Fruit fly (Drosophila melanogaster) whole organism, embryonic: ENCODE results near the gene CG13258.

Experiments used
- Asciz ChIP-seq: fragments of 200-800 bp; sonication (Bioruptor generic); optimal IDR thresholded peaks from 2 replicates; lab custom pipeline; 2017; ENCODE audit warnings: missing biosample characterization, mild to moderate bottlenecking, missing genetic modification characterization, missing genetic modification reagents
- Bdp1 ChIP-seq: fragments of 200-800 bp; sonication (Bioruptor generic); optimal IDR thresholded peaks from 3 replicates; lab custom pipeline; 2016; ENCODE audit warnings: missing biosample characterization, missing genetic modification characterization
- CG10209 ChIP-seq: fragments of 200-800 bp; sonication (Bioruptor generic); optimal IDR thresholded peaks from 3 replicates; lab custom pipeline; 2017; ENCODE audit warnings: missing biosample characterization, mild to moderate bottlenecking, missing genetic modification characterization, missing genetic modification reagents
- CG10462 ChIP-seq: fragments of 200-800 bp; sonication (Bioruptor generic); optimal IDR thresholded peaks from 2 replicates; lab custom pipeline; 2016; ENCODE audit warnings: missing biosample characterization, missing genetic modification characterization
- CG11247 ChIP-seq: fragments of 200-800 bp; sonication (Bioruptor generic); IDR thresholded peaks from 2 replicates; pipeline ENCODE4 v1.3.6; 2022; ENCODE audit warnings: missing biosample characterization, missing genetic modification characterization
- CG11695 ChIP-seq: fragments of 200-800 bp; sonication (Bioruptor generic); IDR thresholded peaks from 3 replicates; pipeline ENCODE4 v1.3.6; 2022; ENCODE audit warnings: missing biosample characterization, missing genetic modification characterization
- CG12104 ChIP-seq: fragments of 200-800 bp; sonication (Bioruptor generic); optimal IDR thresholded peaks from 3 replicates; lab custom pipeline; 2016; ENCODE audit warnings: missing biosample characterization, missing genetic modification characterization
- CG17186 ChIP-seq: fragments of 200-800 bp; sonication (Bioruptor generic); optimal IDR thresholded peaks from 3 replicates; lab custom pipeline; 2017; ENCODE audit warnings: missing biosample characterization, missing genetic modification reagents, missing genetic modification characterization
- CG18011 ChIP-seq: fragments of 200-800 bp; sonication (Bioruptor generic); optimal IDR thresholded peaks from 2 replicates; lab custom pipeline; 2017; ENCODE audit warnings: missing biosample characterization, missing genetic modification characterization, mild to moderate bottlenecking, moderate library complexity, missing genotype
- CG1832 ChIP-seq: fragments of 200-800 bp; sonication (Bioruptor generic); optimal IDR thresholded peaks from 2 replicates; lab custom pipeline; 2017; ENCODE audit warnings: missing biosample characterization, mild to moderate bottlenecking, missing genetic modification characterization, inconsistent platforms
- CG18476 ChIP-seq: fragments of 200-800 bp; sonication (Bioruptor generic); optimal IDR thresholded peaks from 2 replicates; lab custom pipeline; 2016; ENCODE audit warnings: missing biosample characterization, mild to moderate bottlenecking, missing genetic modification characterization
- CG2129 ChIP-seq: fragments of 200-800 bp; sonication (Bioruptor generic); IDR thresholded peaks from 2 replicates; pipeline ENCODE4 v1.3.6; 2022; ENCODE audit warnings: missing biosample characterization, missing genetic modification characterization; ENCODE audit not compliant: partially characterized antibody
- CG2875 ChIP-seq: fragments of 200-800 bp; sonication (Bioruptor generic); optimal IDR thresholded peaks from 2 replicates; lab custom pipeline; 2017; ENCODE audit warnings: missing biosample characterization, mild to moderate bottlenecking, missing genetic modification characterization, missing genetic modification reagents
- CG3065 ChIP-seq: fragments of 200-800 bp; sonication (Bioruptor generic); optimal IDR thresholded peaks from 2 replicates; lab custom pipeline; 2016; ENCODE audit warnings: missing biosample characterization, missing genetic modification characterization
- CG31441 ChIP-seq: fragments of 200-800 bp; sonication (Bioruptor generic); IDR thresholded peaks from 2 replicates; pipeline ENCODE4 v1.3.6; 2022; ENCODE audit warnings: missing biosample characterization, missing genetic modification characterization
- CG3281 ChIP-seq: fragments of 200-800 bp; sonication (Bioruptor generic); optimal IDR thresholded peaks from 3 replicates; lab custom pipeline; 2017; ENCODE audit warnings: missing biosample characterization, mild to moderate bottlenecking, missing genetic modification characterization
- CG3995 ChIP-seq: fragments of 200-800 bp; sonication (Bioruptor generic); optimal IDR thresholded peaks from 3 replicates; lab custom pipeline; 2016; ENCODE audit warnings: missing biosample characterization, missing genetic modification characterization
- CG4328 ChIP-seq: fragments of 200-800 bp; sonication (Bioruptor generic); optimal IDR thresholded peaks from 3 replicates; lab custom pipeline; 2017; ENCODE audit warnings: missing biosample characterization, missing genetic modification reagents, missing genetic modification characterization
- CG4424 ChIP-seq: fragments of 200-800 bp; sonication (Bioruptor generic); optimal IDR thresholded peaks from 3 replicates; lab custom pipeline; 2016; ENCODE audit warnings: missing biosample characterization, missing genetic modification characterization
- CG6854 ChIP-seq: fragments of 200-800 bp; sonication (Bioruptor generic); optimal IDR thresholded peaks from 3 replicates; lab custom pipeline; 2017; ENCODE audit warnings: missing biosample characterization, mild to moderate bottlenecking, missing genetic modification characterization
- CTCF ChIP-seq: fragments of 200-800 bp; sonication (Bioruptor generic); optimal IDR thresholded peaks from 2 replicates; lab custom pipeline; 2017; ENCODE audit warnings: missing biosample characterization, mild to moderate bottlenecking, missing genetic modification characterization, moderate library complexity
- CrebB ChIP-seq: fragments of 200-800 bp; sonication (Bioruptor generic); optimal IDR thresholded peaks from 3 replicates; lab custom pipeline; 2018; ENCODE audit warnings: missing biosample characterization, mild to moderate bottlenecking, missing genetic modification characterization
- Ets97D ChIP-seq: fragments of 200-800 bp; sonication (Bioruptor generic); optimal IDR thresholded peaks from 3 replicates; lab custom pipeline; 2016; ENCODE audit warnings: missing biosample characterization, missing genetic modification characterization
- Fer1 ChIP-seq: fragments of 200-800 bp; sonication (Bioruptor generic); optimal IDR thresholded peaks from 2 replicates; lab custom pipeline; 2017; ENCODE audit warnings: missing biosample characterization, mild to moderate bottlenecking, missing genetic modification characterization
- HmgD ChIP-seq: fragments of 200-800 bp; sonication (Bioruptor generic); optimal IDR thresholded peaks from 3 replicates; lab custom pipeline; 2016; ENCODE audit warnings: missing biosample characterization, missing genetic modification characterization
- Hr78 ChIP-seq, 2 experiments: fragments of 200-800 bp in 1 of 2; fragments of >200 bp in 1 of 2; sonication (Bioruptor generic) in 1 of 2; optimal IDR thresholded peaks; 2 replicates each; lab custom pipeline; 2017 to 2019; ENCODE audit warnings: missing biosample characterization in 2 of 2, missing genetic modification characterization in 2 of 2, mild to moderate bottlenecking in 1 of 2, moderate library complexity in 1 of 2
- Mad ChIP-seq: fragments of 200-800 bp; sonication (Bioruptor generic); optimal IDR thresholded peaks from 2 replicates; lab custom pipeline; 2016; ENCODE audit warnings: missing biosample characterization, missing genetic modification characterization
- Max ChIP-seq: fragments of 200-800 bp; sonication (Bioruptor generic); optimal IDR thresholded peaks from 2 replicates; lab custom pipeline; 2016; ENCODE audit warnings: missing biosample characterization, mild to moderate bottlenecking, missing genetic modification characterization
- Meics ChIP-seq: fragments of 200-800 bp; sonication (Bioruptor generic); optimal IDR thresholded peaks from 2 replicates; lab custom pipeline; 2017; ENCODE audit warnings: missing biosample characterization, mild to moderate bottlenecking, missing genetic modification characterization
- Mrtf ChIP-seq: fragments of 200-800 bp; sonication (Bioruptor generic); IDR thresholded peaks from 3 replicates; pipeline ENCODE4 v1.3.6; 2022; ENCODE audit warnings: missing biosample characterization, missing genetic modification characterization
- Nf-YB ChIP-seq: fragments of 200-800 bp; sonication (Bioruptor generic); optimal IDR thresholded peaks from 3 replicates; lab custom pipeline; 2019; ENCODE audit warnings: missing biosample characterization, mild to moderate bottlenecking, missing genetic modification characterization, moderate library complexity
- Opbp ChIP-seq: fragments of 200-800 bp; sonication (Bioruptor generic); IDR thresholded peaks from 3 replicates; pipeline ENCODE4 v1.3.6; 2022; ENCODE audit warnings: missing biosample characterization, missing genetic modification characterization; ENCODE audit not compliant: partially characterized antibody
- Optix ChIP-seq: fragments of 200-800 bp; sonication (Bioruptor generic); IDR thresholded peaks from 3 replicates; pipeline ENCODE4 v1.3.6; 2022; ENCODE audit warnings: missing biosample characterization, missing genetic modification characterization
- Ptx1 ChIP-seq: fragments of 200-800 bp; sonication (Bioruptor generic); IDR thresholded peaks from 2 replicates; pipeline ENCODE4 v1.3.6; 2022; ENCODE audit warnings: missing biosample characterization, missing genetic modification characterization
- Taf1 ChIP-seq: fragments of 200-800 bp; sonication (Bioruptor generic); IDR thresholded peaks from 2 replicates; pipeline ENCODE4 v1.3.6; 2022; ENCODE audit warnings: missing biosample characterization, missing genetic modification characterization
- bab2 ChIP-seq: fragments of 200-800 bp; sonication (Bioruptor generic); optimal IDR thresholded peaks from 2 replicates; lab custom pipeline; 2016; ENCODE audit warnings: missing biosample characterization, missing genetic modification characterization
- caup ChIP-seq: fragments of 200-800 bp; sonication (Bioruptor generic); optimal IDR thresholded peaks from 3 replicates; lab custom pipeline; 2017; ENCODE audit warnings: missing biosample characterization, mild to moderate bottlenecking, missing genetic modification characterization, moderate library complexity; ENCODE audit not compliant: severe bottlenecking
- dysf ChIP-seq: fragments of 200-800 bp; sonication (Bioruptor generic); IDR thresholded peaks from 3 replicates; pipeline ENCODE4 v1.3.6; 2022; ENCODE audit warnings: missing biosample characterization, missing genetic modification characterization
- fd102C ChIP-seq: fragments of 200-800 bp; sonication (Bioruptor generic); optimal IDR thresholded peaks from 2 replicates; lab custom pipeline; 2018; ENCODE audit warnings: missing biosample characterization, mild to moderate bottlenecking, missing genetic modification characterization, moderate library complexity
- fd3F ChIP-seq: fragments of 200-800 bp; sonication (Bioruptor generic); optimal IDR thresholded peaks from 2 replicates; lab custom pipeline; 2018; ENCODE audit warnings: missing biosample characterization, mild to moderate bottlenecking, missing genetic modification characterization, moderate library complexity
- grn ChIP-seq: fragments of 200-800 bp; sonication (Bioruptor generic); optimal IDR thresholded peaks from 3 replicates; lab custom pipeline; 2017; ENCODE audit warnings: missing biosample characterization, missing genetic modification characterization
- gsb-n ChIP-seq: fragments of 200-800 bp; sonication (Bioruptor generic); optimal IDR thresholded peaks from 3 replicates; lab custom pipeline; 2018; ENCODE audit warnings: missing biosample characterization, mild to moderate bottlenecking, missing genetic modification characterization
- h ChIP-seq: fragments of >200 bp; optimal IDR thresholded peaks from 2 replicates; lab custom pipeline; 2017
- jing ChIP-seq: fragments of 200-800 bp; sonication (Bioruptor generic); optimal IDR thresholded peaks from 2 replicates; lab custom pipeline; 2018; ENCODE audit warnings: missing biosample characterization, mild to moderate bottlenecking, missing genetic modification characterization
- otp ChIP-seq: fragments of 200-800 bp; sonication (Bioruptor generic); IDR thresholded peaks from 3 replicates; pipeline ENCODE4, ENCODE4 v1.3.6; 2022; ENCODE audit warnings: missing biosample characterization, missing genetic modification characterization
- phol ChIP-seq: fragments of 200-800 bp; sonication (Bioruptor generic); optimal IDR thresholded peaks from 3 replicates; lab custom pipeline; 2018; ENCODE audit warnings: missing biosample characterization, mild to moderate bottlenecking, missing genetic modification characterization, moderate library complexity
- tap ChIP-seq: fragments of 200-800 bp; optimal IDR thresholded peaks from 3 replicates; lab custom pipeline; 2019; ENCODE audit warnings: missing biosample characterization, mild to moderate bottlenecking, missing genetic modification characterization, moderate library complexity
- vnd ChIP-seq: fragments of 200-800 bp; sonication (Bioruptor generic); IDR thresholded peaks from 3 replicates; pipeline ENCODE4 v1.3.6; 2022; ENCODE audit warnings: missing biosample characterization, missing genetic modification characterization; ENCODE audit not compliant: partially characterized antibody
- zfh2 ChIP-seq: fragments of 200-800 bp; sonication (Bioruptor generic); optimal IDR thresholded peaks from 2 replicates; lab custom pipeline; 2016; ENCODE audit warnings: missing biosample characterization, missing genetic modification characterization

Gene CG13258

dm6 chr2L:16257227-16258071 lies 35.4 kb downstream of the CG13258 start, which contains the start of the genes PRL-1 and EndoGI (continued):
- TF ChIP-seq fd3F (GFP tag; lab: Kevin White, UChicago), result peak; percentile 83
- no peak for TF ChIP-seq Bdp1 (GFP tag; lab: Kevin White, UChicago)
- peak; percentile 72 for TF ChIP-seq gsb-n (tag; lab: Kevin White, UChicago)
- TF ChIP-seq tap (tag; lab: Kevin White, UChicago), result peak; percentile 87
- peak; percentile 67 for TF ChIP-seq CG10209
- peak; percentile 80 for TF ChIP-seq Meics (GFP tag; lab: Kevin White, UChicago)
- peak; percentile 71 for TF ChIP-seq CG4328 (GFP tag; lab: Kevin White, UChicago)
- peak; percentile 99 for TF ChIP-seq Opbp (GFP tag; lab: Robert Waterston, UW)
- TF ChIP-seq CG11247 (GFP tag; lab: Robert Waterston, UW), result no peak
- peak; percentile 13 for TF ChIP-seq bab2 (GFP tag; lab: Kevin White, UChicago)
- peak; percentile 45 for TF ChIP-seq CG18476 (GFP tag; lab: Kevin White, UChicago)
- peak; percentile 79; the same call in 1 of the 3 replicates for TF ChIP-seq dysf (GFP tag; lab: Robert Waterston, UW)
- TF ChIP-seq jing, result no peak
- TF ChIP-seq CG18011 (GFP tag; lab: Kevin White, UChicago), result peak; percentile 90
- peak; percentile 62 for TF ChIP-seq Ets97D (GFP tag; lab: Kevin White, UChicago)
- peak; percentile 68 for TF ChIP-seq CG6854
- TF ChIP-seq Mad (GFP tag; lab: Kevin White, UChicago), result peak; percentile 29
- peak; percentile 86 for TF ChIP-seq CG31441
- TF ChIP-seq CG3281, result peak; percentile 77
- TF ChIP-seq h (lab: Kevin White, UChicago), result no peak
- no peak for TF ChIP-seq fd102C
- TF ChIP-seq CG4424, result peak; percentile 63
- TF ChIP-seq Fer1 (GFP tag; lab: Kevin White, UChicago), result peak; percentile 65
- peak; percentile 83 for TF ChIP-seq grn (GFP tag; lab: Kevin White, UChicago)
- TF ChIP-seq Asciz, result no peak
- TF ChIP-seq zfh2 (GFP tag; lab: Kevin White, UChicago), result peak; percentile 50
- peak; percentile 19 for TF ChIP-seq CG10462
- TF ChIP-seq CTCF (GFP tag; lab: Kevin White, UChicago), result no peak
- peak; percentile 72 for TF ChIP-seq CG3995 (GFP tag; lab: Kevin White, UChicago)
- TF ChIP-seq Mrtf (GFP tag; lab: Robert Waterston, UW), result no peak
- peak; percentile 68 for TF ChIP-seq Nf-YB
- peak; percentile 75 for TF ChIP-seq phol (tag; lab: Kevin White, UChicago)
- peak; percentile 74 for TF ChIP-seq CG12104 (GFP tag; lab: Kevin White, UChicago)
- no peak for TF ChIP-seq HmgD (GFP tag; lab: Kevin White, UChicago)
- TF ChIP-seq CG2875 (GFP tag; lab: Kevin White, UChicago), result peak; percentile 47
- TF ChIP-seq CG3065, result peak; percentile 40
- peak; percentile 68 for TF ChIP-seq Max (GFP tag; lab: Kevin White, UChicago)
- TF ChIP-seq Hr78 (GFP tag; optimal IDR thresholded peaks at IDR 0.05; lab: Kevin White, UChicago), result peak in 1 of 2 experiments; percentile 26
- peak; percentile 73 for TF ChIP-seq CrebB (tag; lab: Kevin White, UChicago)
- TF ChIP-seq vnd (GFP tag; lab: Robert Waterston, UW), result peak; percentile 100
- peak; percentile 71 for TF ChIP-seq caup (GFP tag; lab: Kevin White, UChicago)
- no peak for TF ChIP-seq CG1832 (GFP tag; lab: Kevin White, UChicago)
- peak; percentile 77 for TF ChIP-seq Ptx1 (GFP tag; lab: Robert Waterston, UW)
- no peak for TF ChIP-seq Optix (GFP tag; lab: Robert Waterston, UW)
- peak; percentile 43 for TF ChIP-seq CG17186 (GFP tag; lab: Kevin White, UChicago)
- TF ChIP-seq Taf1 (GFP tag; lab: Robert Waterston, UW), result peak; percentile 64; the same call in 1 of the 2 replicates
- peak; percentile 90 for TF ChIP-seq CG11695
- no peak; the same call in 1 of the 3 replicates for TF ChIP-seq otp
- TF ChIP-seq CG2129 (GFP tag; lab: Robert Waterston, UW), result peak; percentile 95
